Worm (Caenorhabditis elegans) whole organism, L1 larva: ENCODE results near the gene srbc-67.

Source experiments
- C04F5.9 ChIP-seq: sonication (generic microtip); optimal IDR thresholded peaks from 2 replicates; lab custom pipeline; 2016; ENCODE audit warnings: missing genetic modification characterization, missing compliant biosample characterization
- alr-1 ChIP-seq: fragments of 200-800 bp; sonication (Bioruptor generic); optimal IDR thresholded peaks from 2 replicates; lab custom pipeline; 2018; ENCODE audit warnings: borderline replicate concordance, mild to moderate bottlenecking, missing genetic modification characterization, missing compliant biosample characterization
- ces-1 ChIP-seq: fragments of 150-350 bp; optimal IDR thresholded peaks from 2 replicates; lab custom pipeline; 2014; ENCODE audit warnings: missing biosample characterization, missing genetic modification reagents, missing genetic modification characterization
- efl-1 ChIP-seq, 4 experiments: fragments of 150-350 bp; optimal IDR thresholded peaks in 3 of 4; peaks in 1 of 4; 1 replicate in 1 of 4; 2 replicates in 3 of 4; lab custom pipeline; 2014; ENCODE audit warnings: missing biosample characterization in 2 of 4, missing genetic modification characterization in 2 of 4, missing genetic modification reagents in 2 of 4
- efl-3 ChIP-seq: fragments of 200-800 bp; sonication (Bioruptor generic); optimal IDR thresholded peaks from 2 replicates; lab custom pipeline; 2018; ENCODE audit warnings: mild to moderate bottlenecking, missing genetic modification characterization, missing compliant biosample characterization
- elt-3 ChIP-seq, 6 experiments: fragments of 150-350 bp in 1 of 6; sonication (generic microtip); optimal IDR thresholded peaks; 2 replicates each; lab custom pipeline; 2017 to 2018; ENCODE audit warnings: missing biosample characterization in 6 of 6, missing genetic modification characterization in 6 of 6, inconsistent platforms in 1 of 6
- fkh-8 ChIP-seq: sonication (generic microtip); optimal IDR thresholded peaks from 2 replicates; lab custom pipeline; 2016; ENCODE audit warnings: mild to moderate bottlenecking, missing genetic modification characterization, missing compliant biosample characterization
- fos-1 ChIP-seq: fragments of 150-350 bp; optimal IDR thresholded peaks from 2 replicates; lab custom pipeline; 2014; ENCODE audit warnings: missing biosample characterization, missing genetic modification characterization
- hpl-2 ChIP-seq: fragments of 150-350 bp; optimal IDR thresholded peaks from 2 replicates; lab custom pipeline; 2014; ENCODE audit warnings: missing biosample characterization, missing genetic modification reagents, missing genetic modification characterization
- isw-1 ChIP-seq: fragments of 200-800 bp; sonication (Bioruptor generic); IDR thresholded peaks from 2 replicates; pipeline ENCODE4 v1.3.6; 2022; ENCODE audit warnings: missing genetic modification characterization, missing compliant biosample characterization
- lin-14 ChIP-seq: fragments of 200-800 bp; sonication (Bioruptor generic); optimal IDR thresholded peaks from 2 replicates; lab custom pipeline; 2018; ENCODE audit warnings: mild to moderate bottlenecking, missing genetic modification characterization, moderate library complexity, missing compliant biosample characterization
- nhr-84 ChIP-seq: sonication (generic microtip); optimal IDR thresholded peaks from 2 replicates; lab custom pipeline; 2017; ENCODE audit warnings: missing biosample characterization, missing genetic modification characterization
- nhr-85 ChIP-seq: sonication (generic microtip); peaks from one replicate; lab custom pipeline; 2016; ENCODE audit warnings: missing genetic modification characterization, inconsistent platforms, missing compliant biosample characterization
- skn-1 ChIP-seq: fragments of 150-350 bp; optimal IDR thresholded peaks from 2 replicates; lab custom pipeline; 2014; ENCODE audit warnings: missing biosample characterization, missing genetic modification characterization
- sox-4 ChIP-seq: sonication (generic microtip); optimal IDR thresholded peaks from 2 replicates; lab custom pipeline; 2016; ENCODE audit warnings: missing genetic modification characterization, missing compliant biosample characterization

The srbc-67 gene

DNA sequence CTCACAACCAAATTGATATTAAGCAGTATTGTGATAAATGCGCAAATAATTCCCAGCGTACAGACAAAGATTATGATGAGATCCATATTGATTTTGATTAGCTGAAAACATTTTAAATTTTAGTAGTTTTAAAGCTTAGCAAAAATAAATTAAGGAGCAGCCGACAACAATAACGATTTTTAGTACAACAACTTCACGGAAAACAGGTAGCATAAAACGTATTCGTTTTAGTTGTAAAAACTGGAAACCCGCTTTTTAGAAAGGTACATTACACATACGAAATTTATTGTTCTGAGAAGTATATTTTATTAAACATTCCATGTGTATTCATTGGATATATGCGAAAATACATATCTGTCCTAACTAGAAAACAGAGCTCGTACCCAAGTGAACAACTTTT, 50.6 kb downstream of the srbc-67 start, which contains the start of gene srbc-36:
Gene srbc-36, minus strand, starts transcription at position 101 of the 400 bp plus-strand sequence.
- TF ChIP-seq elt-3 (tag; optimal IDR thresholded peaks at IDR 0.05; lab: Kevin White, UChicago), result no peak
- no peak for TF ChIP-seq sox-4 (tag; lab: Kevin White, UChicago)
- no peak for TF ChIP-seq hpl-2 (GFP tag; lab: Kevin White, UChicago)
- TF ChIP-seq ces-1 (GFP tag; lab: Kevin White, UChicago), result no peak
- TF ChIP-seq alr-1, result no peak
- TF ChIP-seq C04F5.9 (tag; lab: Kevin White, UChicago), result no peak
- TF ChIP-seq fkh-8 (tag; lab: Kevin White, UChicago), result no peak
- TF ChIP-seq efl-3 (GFP tag; lab: Kevin White, UChicago), result no peak
- no peak for TF ChIP-seq isw-1
- TF ChIP-seq fos-1 (tag; lab: Kevin White, UChicago), result no peak
- TF ChIP-seq nhr-85 (tag; lab: Kevin White, UChicago), result no peak
- TF ChIP-seq lin-14 (GFP tag; lab: Kevin White, UChicago), result no peak
- no peak for TF ChIP-seq skn-1
- no peak for TF ChIP-seq nhr-84 (tag; lab: Kevin White, UChicago)
- no peak for TF ChIP-seq efl-1 (optimal IDR thresholded peaks at IDR 0.05; lab: Kevin White, UChicago)
- no peak for TF ChIP-seq efl-1 (GFP tag; optimal IDR thresholded peaks at IDR 0.05 in 1 of 2; lab: Kevin White, UChicago)
